Worm (Caenorhabditis elegans) whole organism, young adult: ENCODE data around the gene C25H3.10.
A peak's percentile ranks its signal among the peaks of the same experiment; 100 is the strongest.

Source experiments
- B0019.2 ChIP-seq: fragments of 200-800 bp; sonication (Bioruptor generic); conservative IDR thresholded peaks from 2 replicates; pipeline ENCODE4 v1.3.6; 2022; ENCODE audit warnings: missing genetic modification reagents, missing genetic modification characterization, missing compliant biosample characterization
- B0261.1 ChIP-seq: sonication (generic microtip); optimal IDR thresholded peaks from 2 replicates; lab custom pipeline; 2016; ENCODE audit warnings: mild to moderate bottlenecking, missing genetic modification characterization, moderate library complexity, missing compliant biosample characterization
- C06A6.2 ChIP-seq: fragments of 200-800 bp; sonication (Bioruptor generic); conservative IDR thresholded peaks from 2 replicates; pipeline ENCODE4 v1.3.6; 2022; ENCODE audit warnings: missing genetic modification characterization, missing compliant biosample characterization
- F33H1.4 ChIP-seq: fragments of 200-800 bp; sonication (Bioruptor generic); IDR thresholded peaks from 2 replicates; pipeline ENCODE4 v1.3.6; 2022; ENCODE audit warnings: missing genetic modification reagents, missing genetic modification characterization, missing compliant biosample characterization
- K11D2.4 ChIP-seq: fragments of 200-800 bp; sonication (Bioruptor generic); IDR thresholded peaks from 2 replicates; pipeline ENCODE4 v1.3.6; 2022; ENCODE audit warnings: missing genetic modification reagents, missing genetic modification characterization, missing compliant biosample characterization
- Y53F4B.3 ChIP-seq: fragments of 200-800 bp; sonication (Bioruptor generic); IDR thresholded peaks from 2 replicates; pipeline ENCODE4 v1.3.6; 2022; ENCODE audit warnings: missing genetic modification reagents, missing genetic modification characterization, missing compliant biosample characterization
- Y67H2A.10 ChIP-seq: fragments of 200-800 bp; sonication (Bioruptor generic); conservative IDR thresholded peaks from 2 replicates; pipeline ENCODE4 v1.3.6; 2022; ENCODE audit warnings: missing genetic modification reagents, missing genetic modification characterization, missing compliant biosample characterization
- Y79H2A.3 ChIP-seq: fragments of 200-800 bp; sonication (Bioruptor generic); conservative IDR thresholded peaks from 2 replicates; pipeline ENCODE4 v1.3.6; 2022; ENCODE audit warnings: missing genetic modification reagents, missing genetic modification characterization, missing compliant biosample characterization
- aptf-3 ChIP-seq: fragments of 200-800 bp; sonication (Bioruptor generic); IDR thresholded peaks from 2 replicates; pipeline ENCODE4 v1.3.6; 2022; ENCODE audit warnings: missing genetic modification characterization, missing compliant biosample characterization
- atf-7 ChIP-seq: sonication (generic microtip); optimal IDR thresholded peaks from 2 replicates; lab custom pipeline; 2017; ENCODE audit warnings: mild to moderate bottlenecking, missing genetic modification characterization, missing compliant biosample characterization
- bed-1 ChIP-seq: fragments of 200-800 bp; sonication (Bioruptor generic); IDR thresholded peaks from 2 replicates; pipeline ENCODE4 v1.3.6; 2022; ENCODE audit warnings: missing genetic modification reagents, missing genetic modification characterization, missing compliant biosample characterization
- ceh-58 ChIP-seq: fragments of 200-800 bp; sonication (Bioruptor generic); IDR thresholded peaks from 2 replicates; pipeline ENCODE4 v1.3.6; 2022; ENCODE audit warnings: missing genetic modification characterization, missing compliant biosample characterization
- ceh-91 ChIP-seq: fragments of 200-800 bp; sonication (Bioruptor generic); IDR thresholded peaks from 2 replicates; pipeline ENCODE4 v1.3.6; 2022; ENCODE audit warnings: missing genetic modification reagents, missing genetic modification characterization, missing compliant biosample characterization
- die-1 ChIP-seq: sonication (generic microtip); optimal IDR thresholded peaks from 2 replicates; lab custom pipeline; 2016; ENCODE audit warnings: missing genotype, mild to moderate bottlenecking, missing genetic modification characterization, missing compliant biosample characterization
- efl-1 ChIP-seq: fragments of 150-350 bp; optimal IDR thresholded peaks from 2 replicates; lab custom pipeline; 2014; ENCODE audit warnings: missing biosample characterization, missing genetic modification reagents, missing genetic modification characterization
- egl-18 ChIP-seq: fragments of 200-800 bp; sonication (Bioruptor generic); IDR thresholded peaks from 2 replicates; pipeline ENCODE4 v1.3.6; 2022; ENCODE audit warnings: missing genetic modification reagents, missing genetic modification characterization, missing compliant biosample characterization
- ekl-4 ChIP-seq: fragments of 200-800 bp; sonication (Bioruptor generic); IDR thresholded peaks from 2 replicates; pipeline ENCODE4 v1.3.6; 2022; ENCODE audit warnings: missing genetic modification reagents, missing genetic modification characterization, missing compliant biosample characterization
- ets-4 ChIP-seq: fragments of 200-800 bp; sonication (Bioruptor generic); optimal IDR thresholded peaks from 2 replicates; lab custom pipeline; 2018; ENCODE audit warnings: mild to moderate bottlenecking, missing genetic modification characterization, missing compliant biosample characterization
- gei-17 ChIP-seq: fragments of 200-800 bp; sonication (Bioruptor generic); optimal IDR thresholded peaks from 2 replicates; lab custom pipeline; 2018; ENCODE audit warnings: mild to moderate bottlenecking, missing genetic modification characterization, missing compliant biosample characterization
- hlh-12 ChIP-seq: sonication (generic microtip); optimal IDR thresholded peaks from 2 replicates; lab custom pipeline; 2016; ENCODE audit warnings: missing genetic modification characterization, missing compliant biosample characterization
- hlh-26 ChIP-seq: fragments of 200-800 bp; sonication (Bioruptor generic); conservative IDR thresholded peaks from 2 replicates; pipeline ENCODE4 v1.3.6; 2022; ENCODE audit warnings: missing genetic modification reagents, missing genetic modification characterization, missing compliant biosample characterization
- lag-1 ChIP-seq: fragments of 200-800 bp; sonication (Bioruptor generic); IDR thresholded peaks from 2 replicates; pipeline ENCODE4 v1.3.6; 2022; ENCODE audit warnings: missing genetic modification reagents, missing genetic modification characterization, missing compliant biosample characterization
- let-526 ChIP-seq: fragments of 200-800 bp; sonication (Bioruptor generic); IDR thresholded peaks from 2 replicates; pipeline ENCODE4 v1.3.6; 2022; ENCODE audit warnings: missing genetic modification reagents, missing genetic modification characterization, missing compliant biosample characterization
- lin-54 ChIP-seq: fragments of 200-800 bp; sonication (Bioruptor generic); optimal IDR thresholded peaks from 2 replicates; lab custom pipeline; 2018; ENCODE audit warnings: mild to moderate bottlenecking, missing genetic modification characterization, missing compliant biosample characterization
- lir-1 ChIP-seq: fragments of 200-800 bp; sonication (Bioruptor generic); conservative IDR thresholded peaks from 2 replicates; pipeline ENCODE4 v1.3.6; 2022; ENCODE audit warnings: missing genetic modification reagents, missing genetic modification characterization, missing compliant biosample characterization
- lsl-1 ChIP-seq: fragments of 200-800 bp; sonication (Bioruptor generic); optimal IDR thresholded peaks from 2 replicates; lab custom pipeline; 2018; ENCODE audit warnings: mild to moderate bottlenecking, missing genetic modification characterization, moderate library complexity, missing compliant biosample characterization
- madf-3 ChIP-seq: fragments of 200-800 bp; sonication (Bioruptor generic); IDR thresholded peaks from 2 replicates; pipeline ENCODE4 v1.3.6; 2022; ENCODE audit warnings: missing genetic modification reagents, missing genetic modification characterization, missing compliant biosample characterization
- mcd-1 ChIP-seq: fragments of 200-800 bp; sonication (Bioruptor generic); IDR thresholded peaks from 2 replicates; pipeline ENCODE4 v1.3.6; 2022; ENCODE audit warnings: missing genetic modification reagents, missing genetic modification characterization, missing compliant biosample characterization
- nfya-1 ChIP-seq: sonication (generic microtip); optimal IDR thresholded peaks from 2 replicates; lab custom pipeline; 2017; ENCODE audit warnings: antibody characterized with exemption, missing compliant biosample characterization, missing genetic modification characterization, borderline replicate concordance; ENCODE audit not compliant: insufficient read depth
- nhr-120 ChIP-seq: fragments of 200-800 bp; sonication (Bioruptor generic); IDR thresholded peaks from 2 replicates; pipeline ENCODE4 v1.3.6; 2022; ENCODE audit warnings: missing genetic modification characterization, missing compliant biosample characterization
- nhr-179 ChIP-seq: sonication (generic microtip); optimal IDR thresholded peaks from 2 replicates; lab custom pipeline; 2016; ENCODE audit warnings: mild to moderate bottlenecking, missing genetic modification characterization, missing compliant biosample characterization
- pha-4 ChIP-seq: fragments of 150-350 bp; sonication (generic microtip); optimal IDR thresholded peaks from 2 replicates; lab custom pipeline; 2014; ENCODE audit warnings: missing biosample characterization, missing genetic modification reagents, missing genetic modification characterization
- rcor-1 ChIP-seq: fragments of 200-800 bp; sonication (Bioruptor generic); IDR thresholded peaks from 2 replicates; pipeline ENCODE4 v1.3.6; 2022; ENCODE audit warnings: missing genetic modification reagents, missing genetic modification characterization, missing compliant biosample characterization
- repo-1 ChIP-seq: sonication (generic microtip); optimal IDR thresholded peaks from 2 replicates; lab custom pipeline; 2017; ENCODE audit warnings: mild to moderate bottlenecking, missing genetic modification characterization, missing compliant biosample characterization
- sdz-38 ChIP-seq: sonication (generic microtip); optimal IDR thresholded peaks from 2 replicates; lab custom pipeline; 2016; ENCODE audit warnings: missing genotype, missing genetic modification characterization, missing compliant biosample characterization
- sea-2 ChIP-seq: fragments of 200-800 bp; sonication (Bioruptor generic); IDR thresholded peaks from 2 replicates; pipeline ENCODE4 v1.3.6; 2022; ENCODE audit warnings: missing genetic modification characterization, missing compliant biosample characterization
- snpc-1.3 ChIP-seq: sonication (generic microtip); optimal IDR thresholded peaks from 2 replicates; lab custom pipeline; 2017; ENCODE audit warnings: missing genetic modification characterization, mild to moderate bottlenecking, missing compliant biosample characterization, antibody characterized with exemption, moderate library complexity, missing genotype, missing genetic modification reagents; ENCODE audit not compliant: insufficient read depth
- snpc-4 ChIP-seq, 5 experiments: fragments of 150-350 bp in 1 of 5; sonication (generic microtip) in 4 of 5; optimal IDR thresholded peaks; 2 replicates each; lab custom pipeline; 2014 to 2018; ENCODE audit warnings: missing genetic modification characterization in 5 of 5, missing biosample characterization in 3 of 5, antibody characterized with exemption in 2 of 5, mild to moderate bottlenecking in 2 of 5, missing compliant biosample characterization in 2 of 5, missing genotype in 2 of 5, moderate library complexity in 2 of 5, missing genetic modification reagents in 1 of 5
- sptf-2 ChIP-seq: fragments of 200-800 bp; sonication (Bioruptor generic); optimal IDR thresholded peaks from 2 replicates; lab custom pipeline; 2018; ENCODE audit warnings: mild to moderate bottlenecking, missing genetic modification characterization, missing compliant biosample characterization
- tbp1 ChIP-seq: fragments of 200-800 bp; sonication (Bioruptor generic); optimal IDR thresholded peaks from 2 replicates; lab custom pipeline; 2018; ENCODE audit warnings: mild to moderate bottlenecking, missing genetic modification characterization, missing compliant biosample characterization
- unc-130 ChIP-seq: sonication (generic microtip); optimal IDR thresholded peaks from 2 replicates; lab custom pipeline; 2016; ENCODE audit warnings: missing genetic modification reagents, missing genetic modification characterization, missing compliant biosample characterization
- xnd-1 ChIP-seq: sonication (generic microtip); optimal IDR thresholded peaks from 2 replicates; lab custom pipeline; 2016; ENCODE audit warnings: missing genotype, missing genetic modification reagents, missing genetic modification characterization, missing compliant biosample characterization
- ztf-18 ChIP-seq: sonication (generic microtip); optimal IDR thresholded peaks from 2 replicates; lab custom pipeline; 2016; ENCODE audit warnings: missing genotype, mild to moderate bottlenecking, missing genetic modification characterization, missing compliant biosample characterization
- ztf-25 ChIP-seq: fragments of 200-800 bp; sonication (Bioruptor generic); IDR thresholded peaks from 2 replicates; pipeline ENCODE4 v1.3.6; 2022; ENCODE audit warnings: missing genetic modification reagents, missing genetic modification characterization, missing compliant biosample characterization
- ztf-26 ChIP-seq: sonication (generic microtip); optimal IDR thresholded peaks from 2 replicates; lab custom pipeline; 2017; ENCODE audit warnings: missing genetic modification characterization, missing compliant biosample characterization
- ztf-28 ChIP-seq: fragments of 200-800 bp; sonication (Bioruptor generic); IDR thresholded peaks from 2 replicates; pipeline ENCODE4 v1.3.6; 2022; ENCODE audit warnings: missing genetic modification reagents, missing genetic modification characterization, missing compliant biosample characterization
- ztf-3 ChIP-seq: fragments of 200-800 bp; sonication (Bioruptor generic); optimal IDR thresholded peaks from 2 replicates; lab custom pipeline; 2018; ENCODE audit warnings: mild to moderate bottlenecking, missing genetic modification characterization, missing compliant biosample characterization

C25H3.10 gene

DNA sequence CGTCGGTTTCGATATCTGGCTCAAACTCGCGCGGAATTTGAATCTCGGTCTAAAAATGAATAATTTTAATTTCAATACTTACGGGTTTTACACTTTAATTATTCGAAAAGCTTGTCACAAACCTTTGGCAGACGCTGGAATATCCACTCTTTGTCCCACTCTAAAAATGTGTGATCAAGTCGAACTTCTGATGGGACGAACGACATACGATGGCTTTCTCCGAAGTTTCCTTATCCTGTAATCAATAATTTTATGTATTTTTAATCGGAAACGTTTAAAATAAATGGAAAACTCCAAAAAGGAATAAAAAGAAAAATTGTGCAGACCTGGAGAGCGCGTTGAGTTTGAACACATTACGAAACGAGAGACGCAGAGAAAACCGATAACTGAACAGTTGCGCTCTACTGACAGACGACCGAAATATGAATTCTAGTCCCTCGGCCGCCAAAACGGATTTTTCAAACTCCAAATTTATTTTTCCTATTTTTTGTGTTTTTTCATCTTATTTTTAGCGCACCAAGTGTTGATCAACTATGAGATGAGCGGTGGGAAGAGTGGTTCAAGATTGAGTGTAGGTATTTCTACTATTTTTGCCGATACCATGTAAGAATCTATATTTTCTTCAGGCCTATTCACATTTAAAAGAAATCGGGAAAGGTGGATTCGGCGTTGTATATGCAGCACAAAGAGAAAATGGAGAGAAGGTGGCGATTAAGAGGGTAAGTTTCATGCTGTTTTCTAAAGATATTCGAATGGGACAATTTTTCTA is 49.3 kb downstream of the C25H3.10 start, which contains the start of the genes sam-4, F59E12.17 and zyg-1 (continued):
- TF ChIP-seq aptf-3 (GFP tag; lab: Robert Waterston, UW): no peak
- TF ChIP-seq F33H1.4 (GFP tag; lab: Robert Waterston, UW): peak; percentile 57
- no peak for TF ChIP-seq ztf-3 (GFP tag; lab: Kevin White, UChicago)
- 0 out of 2 replicates have a peak, but pooled peaks have one; percentile 60 for TF ChIP-seq ztf-25 (GFP tag; lab: Robert Waterston, UW)
- no peak for TF ChIP-seq C06A6.2 (GFP tag; lab: Robert Waterston, UW)
- TF ChIP-seq B0019.2 (GFP tag; lab: Robert Waterston, UW): peak; percentile 73
- TF ChIP-seq unc-130 (GFP tag; lab: Kevin White, UChicago): peak; percentile 67
- TF ChIP-seq ets-4 (GFP tag; lab: Kevin White, UChicago): no peak
- TF ChIP-seq egl-18: no peak
- TF ChIP-seq nhr-120 (GFP tag; lab: Robert Waterston, UW): no peak
- no peak for TF ChIP-seq lag-1
- peak; percentile 48 for TF ChIP-seq tbp1 (GFP tag; lab: Kevin White, UChicago)
- no peak for TF ChIP-seq Y53F4B.3 (GFP tag; lab: Robert Waterston, UW)
- no peak for TF ChIP-seq Y67H2A.10 (GFP tag; lab: Robert Waterston, UW)
- TF ChIP-seq ztf-18 (tag; lab: Kevin White, UChicago): peak; percentile 39
- TF ChIP-seq efl-1: peak; percentile 76
- TF ChIP-seq ztf-26 (tag; lab: Kevin White, UChicago): no peak
- no peak for TF ChIP-seq die-1 (tag; lab: Kevin White, UChicago)
- no peak for TF ChIP-seq snpc-1.3
- TF ChIP-seq B0261.1 (tag; lab: Kevin White, UChicago): no peak
- peak; percentile 58; the same call in 1 of the 2 replicates for TF ChIP-seq ceh-91 (GFP tag; lab: Robert Waterston, UW)
- TF ChIP-seq sdz-38 (tag; lab: Kevin White, UChicago): no peak
- peak; percentile 1 for TF ChIP-seq xnd-1
- TF ChIP-seq Y79H2A.3 (GFP tag; lab: Robert Waterston, UW): no peak
- no peak for TF ChIP-seq nhr-179
- peak; percentile 63 for TF ChIP-seq lsl-1 (GFP tag; lab: Kevin White, UChicago)
- TF ChIP-seq gei-17 (GFP tag; lab: Kevin White, UChicago): no peak
- no peak for TF ChIP-seq bed-1 (GFP tag; lab: Robert Waterston, UW)
- TF ChIP-seq hlh-26 (GFP tag; lab: Robert Waterston, UW): no peak
- TF ChIP-seq nfya-1: no peak
- no peak for TF ChIP-seq repo-1 (tag; lab: Kevin White, UChicago)
- no peak for TF ChIP-seq K11D2.4 (GFP tag; lab: Robert Waterston, UW)
- TF ChIP-seq atf-7 (tag; lab: Kevin White, UChicago): no peak
- TF ChIP-seq madf-3 (GFP tag; lab: Robert Waterston, UW): peak; percentile 67; the same call in 1 of the 2 replicates
- TF ChIP-seq let-526: 0 out of 2 replicates have a peak, but pooled peaks have one; percentile 35
- no peak for TF ChIP-seq sptf-2 (GFP tag; lab: Kevin White, UChicago)
- TF ChIP-seq lin-54 (GFP tag; lab: Kevin White, UChicago): peak; percentile 74
- TF ChIP-seq snpc-4 (GFP tag; optimal IDR thresholded peaks at IDR 0.05; lab: Kevin White, UChicago): no peak
- peak; percentile 13 to 46 (median 32) for TF ChIP-seq snpc-4 (tag; optimal IDR thresholded peaks at IDR 0.05; lab: Kevin White, UChicago)
- 0 out of 2 replicates have a peak, but pooled peaks have one; percentile 8 for TF ChIP-seq lir-1
- no peak for TF ChIP-seq ceh-58 (GFP tag; lab: Robert Waterston, UW)
- peak; percentile 13; the same call in 1 of the 2 replicates for TF ChIP-seq rcor-1
- TF ChIP-seq sea-2: no peak
- TF ChIP-seq ztf-28 (GFP tag; lab: Robert Waterston, UW): peak; percentile 80; the same call in 1 of the 2 replicates
- TF ChIP-seq hlh-12: no peak
- TF ChIP-seq pha-4 (tag; lab: Kevin White, UChicago): no peak
- no peak for TF ChIP-seq ekl-4 (GFP tag; lab: Robert Waterston, UW)
- TF ChIP-seq mcd-1 (GFP tag; lab: Robert Waterston, UW): peak; percentile 85
